Worm (Caenorhabditis elegans) whole organism, early embryonic: ENCODE measurements around the gene F56H11.2.

Experiments
- B0310.2 ChIP-seq: sonication (generic microtip); optimal IDR thresholded peaks from 2 replicates; lab custom pipeline; 2016; ENCODE audit warnings: mild to moderate bottlenecking, missing genetic modification characterization, missing compliant biosample characterization
- F13C5.2 ChIP-seq: sonication (generic microtip); optimal IDR thresholded peaks from 2 replicates; lab custom pipeline; 2017; ENCODE audit warnings: mild to moderate bottlenecking, missing genetic modification characterization, inconsistent platforms, missing compliant biosample characterization
- ama-1 ChIP-seq: fragments of 150-350 bp; optimal IDR thresholded peaks from 2 replicates; lab custom pipeline; 2014
- ceh-13 ChIP-seq: fragments of 200-800 bp; sonication (Bioruptor generic); optimal IDR thresholded peaks from 2 replicates; lab custom pipeline; 2018; ENCODE audit warnings: mild to moderate bottlenecking, missing genetic modification characterization, missing compliant biosample characterization
- ceh-36 ChIP-seq: sonication (generic microtip); optimal IDR thresholded peaks from 2 replicates; lab custom pipeline; 2016; ENCODE audit warnings: missing genetic modification characterization, inconsistent platforms, missing compliant biosample characterization
- flt-1 ChIP-seq: fragments of 200-800 bp; sonication (Bioruptor generic); IDR thresholded peaks from 2 replicates; pipeline ENCODE4 v1.3.6; 2022; ENCODE audit warnings: missing genetic modification characterization, missing compliant biosample characterization
- hmg-4 ChIP-seq: fragments of 200-800 bp; sonication (Bioruptor generic); optimal IDR thresholded peaks from 2 replicates; lab custom pipeline; 2018; ENCODE audit warnings: mild to moderate bottlenecking, missing genetic modification characterization, missing compliant biosample characterization
- pes-1 ChIP-seq: fragments of 200-800 bp; sonication (Bioruptor generic); IDR thresholded peaks from 2 replicates; pipeline ENCODE4 v1.3.6; 2022; ENCODE audit warnings: missing genetic modification reagents, missing genetic modification characterization, missing compliant biosample characterization
- tbx-11 ChIP-seq: fragments of 200-800 bp; sonication (Bioruptor generic); IDR thresholded peaks from 2 replicates; pipeline ENCODE4 v1.3.6; 2022; ENCODE audit warnings: missing genetic modification characterization, missing compliant biosample characterization
- tbx-37 ChIP-seq: fragments of 200-800 bp; sonication (Bioruptor generic); conservative IDR thresholded peaks from 2 replicates; pipeline ENCODE4 v1.3.6; 2022; ENCODE audit warnings: missing genetic modification reagents, missing genetic modification characterization, missing compliant biosample characterization
- tra-4 ChIP-seq: sonication (generic microtip); optimal IDR thresholded peaks from 2 replicates; lab custom pipeline; 2017; ENCODE audit warnings: missing genetic modification characterization, missing compliant biosample characterization

ce11 chrIV:9529647-9530046, 3.3 kb downstream of the F56H11.2 start, which contains the start of gene elo-7:
- TF ChIP-seq tbx-11 (GFP tag; lab: Robert Waterston, UW) (no peak), ama-1 (lab: Kevin White, UChicago) (no peak), F13C5.2 (no peak), flt-1 (GFP tag; lab: Robert Waterston, UW) (no peak), ceh-36 (tag; lab: Kevin White, UChicago) (no peak), ceh-13 (GFP tag; lab: Kevin White, UChicago) (no peak), hmg-4 (GFP tag; lab: Kevin White, UChicago) (no peak), pes-1 (GFP tag; lab: Robert Waterston, UW) (no peak), tra-4 (no peak), B0310.2 (no peak), tbx-37 (GFP tag; lab: Robert Waterston, UW) (no peak)
